Fruit fly (Drosophila melanogaster) whole organism, embryonic: ENCODE measurements around the gene kay.
A peak's percentile ranks its signal among the peaks of the same experiment; 100 is the strongest.

Source experiments
- Aef1 ChIP-seq: fragments of 200-800 bp; sonication (Bioruptor generic); IDR thresholded peaks from 3 replicates; pipeline ENCODE4 v1.3.6; 2022; ENCODE audit warnings: missing biosample characterization, missing genetic modification characterization
- BEAF-32 ChIP-seq: fragments of 200-800 bp; sonication (Bioruptor generic); optimal IDR thresholded peaks from 3 replicates; lab custom pipeline; 2017; ENCODE audit warnings: missing biosample characterization, missing genetic modification characterization, mild to moderate bottlenecking, moderate library complexity, missing genetic modification reagents
- Bgb ChIP-seq: fragments of 200-800 bp; sonication (Bioruptor generic); IDR thresholded peaks from 2 replicates; pipeline ENCODE4 v1.3.6; 2022; ENCODE audit warnings: missing biosample characterization, missing genetic modification characterization; ENCODE audit not compliant: partially characterized antibody
- CG10209 ChIP-seq: fragments of 200-800 bp; sonication (Bioruptor generic); optimal IDR thresholded peaks from 3 replicates; lab custom pipeline; 2017; ENCODE audit warnings: missing biosample characterization, mild to moderate bottlenecking, missing genetic modification characterization, missing genetic modification reagents
- CG1024 ChIP-seq: fragments of 200-800 bp; sonication (Bioruptor generic); IDR thresholded peaks from 2 replicates; pipeline ENCODE4 v1.3.6; 2022; ENCODE audit warnings: missing biosample characterization, missing genetic modification characterization
- CG11247 ChIP-seq: fragments of 200-800 bp; sonication (Bioruptor generic); IDR thresholded peaks from 2 replicates; pipeline ENCODE4 v1.3.6; 2022; ENCODE audit warnings: missing biosample characterization, missing genetic modification characterization
- CG11695 ChIP-seq: fragments of 200-800 bp; sonication (Bioruptor generic); IDR thresholded peaks from 3 replicates; pipeline ENCODE4 v1.3.6; 2022; ENCODE audit warnings: missing biosample characterization, missing genetic modification characterization
- CG12104 ChIP-seq: fragments of 200-800 bp; sonication (Bioruptor generic); optimal IDR thresholded peaks from 3 replicates; lab custom pipeline; 2016; ENCODE audit warnings: missing biosample characterization, missing genetic modification characterization
- CG12769 ChIP-seq: fragments of 200-800 bp; sonication (Bioruptor generic); optimal IDR thresholded peaks from 2 replicates; lab custom pipeline; 2019; ENCODE audit warnings: missing biosample characterization, mild to moderate bottlenecking, missing genetic modification characterization, moderate library complexity
- CG15514 ChIP-seq: fragments of 200-800 bp; sonication (Bioruptor generic); optimal IDR thresholded peaks from 3 replicates; lab custom pipeline; 2017; ENCODE audit warnings: missing biosample characterization, missing genetic modification characterization, mild to moderate bottlenecking, moderate library complexity, missing genetic modification reagents
- CG16779 ChIP-seq: fragments of 200-800 bp; sonication (Bioruptor generic); IDR thresholded peaks from 2 replicates; pipeline ENCODE4 v1.3.6; 2022; ENCODE audit warnings: missing biosample characterization, missing genetic modification characterization
- CG16863 ChIP-seq: fragments of 200-800 bp; sonication (Bioruptor generic); optimal IDR thresholded peaks from 3 replicates; lab custom pipeline; 2016; ENCODE audit warnings: missing biosample characterization, missing genetic modification characterization
- CG17912 ChIP-seq: fragments of 200-800 bp; sonication (Bioruptor generic); optimal IDR thresholded peaks from 2 replicates; lab custom pipeline; 2018; ENCODE audit warnings: missing biosample characterization, mild to moderate bottlenecking, missing genetic modification characterization
- CG1792 ChIP-seq: fragments of 200-800 bp; sonication (Bioruptor generic); optimal IDR thresholded peaks from 2 replicates; lab custom pipeline; 2016; ENCODE audit warnings: missing biosample characterization, missing genetic modification characterization
- CG2120 ChIP-seq: fragments of 200-800 bp; sonication (Bioruptor generic); optimal IDR thresholded peaks from 3 replicates; lab custom pipeline; 2016; ENCODE audit warnings: missing biosample characterization, missing genetic modification characterization
- CG31441 ChIP-seq: fragments of 200-800 bp; sonication (Bioruptor generic); IDR thresholded peaks from 2 replicates; pipeline ENCODE4 v1.3.6; 2022; ENCODE audit warnings: missing biosample characterization, missing genetic modification characterization
- CG34376 ChIP-seq: fragments of 200-800 bp; sonication (Bioruptor generic); optimal IDR thresholded peaks from 2 replicates; lab custom pipeline; 2018; ENCODE audit warnings: missing biosample characterization, mild to moderate bottlenecking, missing genetic modification characterization
- CG34422 ChIP-seq: fragments of 200-800 bp; sonication (Bioruptor generic); IDR thresholded peaks from 3 replicates; pipeline ENCODE4 v1.3.6; 2022; ENCODE audit warnings: missing biosample characterization, missing genetic modification characterization
- CG3726 ChIP-seq: fragments of 200-800 bp; sonication (Bioruptor generic); IDR thresholded peaks from 3 replicates; pipeline ENCODE4, ENCODE4 v1.3.6; 2022; ENCODE audit warnings: missing biosample characterization, missing genetic modification characterization
- CG3847 ChIP-seq: fragments of 200-800 bp; sonication (Bioruptor generic); IDR thresholded peaks from 2 replicates; pipeline ENCODE4 v1.3.6; 2022; ENCODE audit warnings: missing biosample characterization, missing genetic modification characterization
- CG42726 ChIP-seq: fragments of 200-800 bp; sonication (Bioruptor generic); IDR thresholded peaks from 2 replicates; pipeline ENCODE4 v1.3.6; 2022; ENCODE audit warnings: missing biosample characterization, missing genetic modification characterization; ENCODE audit not compliant: partially characterized antibody
- CG4282 ChIP-seq: fragments of 200-800 bp; sonication (Bioruptor generic); optimal IDR thresholded peaks from 2 replicates; lab custom pipeline; 2016; ENCODE audit warnings: missing biosample characterization, missing genetic modification characterization
- CG4617 ChIP-seq: fragments of 200-800 bp; sonication (Bioruptor generic); optimal IDR thresholded peaks from 3 replicates; lab custom pipeline; 2016; ENCODE audit warnings: missing biosample characterization, missing genetic modification characterization, borderline replicate concordance
- CG7745 ChIP-seq: fragments of 200-800 bp; sonication (Bioruptor generic); optimal IDR thresholded peaks from 2 replicates; lab custom pipeline; 2018; ENCODE audit warnings: missing biosample characterization, mild to moderate bottlenecking, missing genetic modification characterization, moderate library complexity
- Deaf1 ChIP-seq: fragments of 200-800 bp; optimal IDR thresholded peaks from 3 replicates; lab custom pipeline; 2019; ENCODE audit warnings: missing biosample characterization, mild to moderate bottlenecking, missing genetic modification characterization, moderate library complexity
- Dek ChIP-seq: fragments of 200-800 bp; sonication (Bioruptor generic); optimal IDR thresholded peaks from 3 replicates; lab custom pipeline; 2019; ENCODE audit warnings: missing biosample characterization, mild to moderate bottlenecking, missing genetic modification characterization, moderate library complexity
- NK7.1 ChIP-seq: fragments of 200-800 bp; sonication (Bioruptor generic); optimal IDR thresholded peaks from 3 replicates; lab custom pipeline; 2016; ENCODE audit warnings: missing biosample characterization, missing genetic modification characterization
- Pdp1 ChIP-seq, 2 experiments: fragments of 200-800 bp; sonication (Bioruptor generic); optimal IDR thresholded peaks; 3 replicates each; lab custom pipeline; 2016; ENCODE audit warnings: missing biosample characterization in 2 of 2, missing genetic modification characterization in 2 of 2, mild to moderate bottlenecking in 1 of 2, moderate library complexity in 1 of 2
- Trl ChIP-seq, 3 experiments: fragments of >200 bp in 2 of 3; fragments of 200-800 bp in 1 of 3; sonication (Bioruptor generic) in 1 of 3; optimal IDR thresholded peaks; 2 replicates in 1 of 3; 3 replicates in 2 of 3; lab custom pipeline; 2016 to 2017; ENCODE audit warnings: missing biosample characterization in 1 of 3, missing genetic modification characterization in 1 of 3
- ap ChIP-seq: fragments of 200-800 bp; sonication (Bioruptor generic); IDR thresholded peaks from 2 replicates; pipeline ENCODE4 v1.3.6; 2022; ENCODE audit warnings: missing biosample characterization, missing genetic modification characterization
- ato ChIP-seq: fragments of 200-800 bp; sonication (Bioruptor generic); IDR thresholded peaks from 2 replicates; pipeline ENCODE4 v1.3.6; 2022; ENCODE audit warnings: missing biosample characterization, missing genetic modification characterization; ENCODE audit not compliant: partially characterized antibody
- az2 ChIP-seq: fragments of 200-800 bp; sonication (Bioruptor generic); optimal IDR thresholded peaks from 3 replicates; lab custom pipeline; 2016; ENCODE audit warnings: missing biosample characterization, missing genetic modification characterization
- cg ChIP-seq: fragments of 200-800 bp; sonication (Bioruptor generic); optimal IDR thresholded peaks from 3 replicates; lab custom pipeline; 2019; ENCODE audit warnings: missing biosample characterization, mild to moderate bottlenecking, missing genetic modification characterization, moderate library complexity
- crol ChIP-seq: fragments of 200-800 bp; sonication (Bioruptor generic); IDR thresholded peaks from 2 replicates; pipeline ENCODE4 v1.3.6; 2022; ENCODE audit warnings: missing biosample characterization, missing genetic modification characterization
- dysf ChIP-seq: fragments of 200-800 bp; sonication (Bioruptor generic); IDR thresholded peaks from 3 replicates; pipeline ENCODE4 v1.3.6; 2022; ENCODE audit warnings: missing biosample characterization, missing genetic modification characterization
- exex ChIP-seq: fragments of 200-800 bp; sonication (Bioruptor generic); optimal IDR thresholded peaks from 4 replicates; lab custom pipeline; 2018; ENCODE audit warnings: missing biosample characterization, mild to moderate bottlenecking, missing genetic modification characterization, moderate library complexity
- grn ChIP-seq: fragments of 200-800 bp; sonication (Bioruptor generic); optimal IDR thresholded peaks from 3 replicates; lab custom pipeline; 2017; ENCODE audit warnings: missing biosample characterization, missing genetic modification characterization
- gsb-n ChIP-seq: fragments of 200-800 bp; sonication (Bioruptor generic); optimal IDR thresholded peaks from 3 replicates; lab custom pipeline; 2018; ENCODE audit warnings: missing biosample characterization, mild to moderate bottlenecking, missing genetic modification characterization
- inv ChIP-seq: fragments of 200-800 bp; sonication (Bioruptor generic); IDR thresholded peaks from 2 replicates; pipeline ENCODE4 v1.3.6; 2022; ENCODE audit warnings: missing biosample characterization, missing genetic modification characterization; ENCODE audit not compliant: partially characterized antibody
- kay ChIP-seq: fragments of 200-800 bp; sonication (Bioruptor generic); optimal IDR thresholded peaks from 2 replicates; lab custom pipeline; 2016; ENCODE audit warnings: missing biosample characterization, missing genetic modification characterization
- rib ChIP-seq: fragments of 200-800 bp; sonication (Bioruptor generic); IDR thresholded peaks from 2 replicates; pipeline ENCODE4 v1.3.6; 2022; ENCODE audit warnings: missing biosample characterization, missing genetic modification characterization
- run ChIP-seq: fragments of 200-800 bp; sonication (Bioruptor generic); optimal IDR thresholded peaks from 3 replicates; lab custom pipeline; 2018; ENCODE audit warnings: missing biosample characterization, mild to moderate bottlenecking, missing genetic modification characterization
- sd ChIP-seq: fragments of 200-800 bp; sonication (Bioruptor generic); optimal IDR thresholded peaks from 3 replicates; lab custom pipeline; 2018; ENCODE audit warnings: missing biosample characterization, mild to moderate bottlenecking, missing genetic modification characterization, moderate library complexity
- sima ChIP-seq: fragments of 200-800 bp; sonication (Bioruptor generic); optimal IDR thresholded peaks from 2 replicates; lab custom pipeline; 2016; ENCODE audit warnings: missing biosample characterization, missing genetic modification characterization
- tap ChIP-seq: fragments of 200-800 bp; optimal IDR thresholded peaks from 3 replicates; lab custom pipeline; 2019; ENCODE audit warnings: missing biosample characterization, mild to moderate bottlenecking, missing genetic modification characterization, moderate library complexity
- trem ChIP-seq: fragments of 200-800 bp; optimal IDR thresholded peaks from 3 replicates; lab custom pipeline; 2019; ENCODE audit warnings: missing biosample characterization, mild to moderate bottlenecking, missing genetic modification characterization, moderate library complexity
- vvl ChIP-seq: fragments of 200-800 bp; sonication (Bioruptor generic); IDR thresholded peaks from 2 replicates; pipeline ENCODE4 v1.3.6; 2022; ENCODE audit warnings: missing biosample characterization, missing genetic modification characterization
- z ChIP-seq: fragments of 200-800 bp; sonication (Bioruptor generic); IDR thresholded peaks from 3 replicates; pipeline ENCODE4 v1.3.6; 2022; ENCODE audit warnings: missing biosample characterization, missing genetic modification characterization

kay gene

DNA sequence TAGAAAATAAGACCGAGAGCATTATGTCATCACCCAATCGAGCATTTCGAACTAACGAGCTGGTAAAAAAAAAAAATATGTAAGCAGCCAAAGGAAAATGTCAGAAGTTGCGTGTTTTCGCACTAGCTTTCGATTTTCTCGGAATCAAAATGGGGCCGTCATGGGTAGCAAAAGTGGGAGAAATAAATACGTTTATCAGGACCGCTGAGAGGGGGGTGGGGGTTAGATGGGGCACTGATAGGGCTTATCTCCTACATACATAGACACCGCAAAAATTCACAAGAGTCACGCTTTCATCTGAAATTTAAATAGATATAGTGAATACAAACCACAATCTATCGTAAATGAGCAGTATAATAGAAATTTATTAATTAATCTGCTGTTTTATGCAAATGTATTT, 11.4 kb downstream of the kay start:
- TF ChIP-seq CG2120 (GFP tag; lab: Kevin White, UChicago) (no peak), CG7745 (tag; lab: Kevin White, UChicago) (no peak), CG16779 (no peak), Pdp1 (GFP tag; optimal IDR thresholded peaks at IDR 0.05; lab: Kevin White, UChicago) (peak in 1 of 2 experiments; percentile 70), exex (tag; lab: Kevin White, UChicago) (peak; percentile 33), CG1792 (no peak), crol (peak; percentile 65), run (tag; lab: Kevin White, UChicago) (no peak), BEAF-32 (GFP tag; lab: Kevin White, UChicago) (no peak), az2 (GFP tag; lab: Kevin White, UChicago) (no peak), grn (GFP tag; lab: Kevin White, UChicago) (peak; percentile 52), vvl (GFP tag; lab: Robert Waterston, UW) (0 out of 2 replicates have a peak, but pooled peaks have one; percentile 6), ap (no peak)

DNA sequence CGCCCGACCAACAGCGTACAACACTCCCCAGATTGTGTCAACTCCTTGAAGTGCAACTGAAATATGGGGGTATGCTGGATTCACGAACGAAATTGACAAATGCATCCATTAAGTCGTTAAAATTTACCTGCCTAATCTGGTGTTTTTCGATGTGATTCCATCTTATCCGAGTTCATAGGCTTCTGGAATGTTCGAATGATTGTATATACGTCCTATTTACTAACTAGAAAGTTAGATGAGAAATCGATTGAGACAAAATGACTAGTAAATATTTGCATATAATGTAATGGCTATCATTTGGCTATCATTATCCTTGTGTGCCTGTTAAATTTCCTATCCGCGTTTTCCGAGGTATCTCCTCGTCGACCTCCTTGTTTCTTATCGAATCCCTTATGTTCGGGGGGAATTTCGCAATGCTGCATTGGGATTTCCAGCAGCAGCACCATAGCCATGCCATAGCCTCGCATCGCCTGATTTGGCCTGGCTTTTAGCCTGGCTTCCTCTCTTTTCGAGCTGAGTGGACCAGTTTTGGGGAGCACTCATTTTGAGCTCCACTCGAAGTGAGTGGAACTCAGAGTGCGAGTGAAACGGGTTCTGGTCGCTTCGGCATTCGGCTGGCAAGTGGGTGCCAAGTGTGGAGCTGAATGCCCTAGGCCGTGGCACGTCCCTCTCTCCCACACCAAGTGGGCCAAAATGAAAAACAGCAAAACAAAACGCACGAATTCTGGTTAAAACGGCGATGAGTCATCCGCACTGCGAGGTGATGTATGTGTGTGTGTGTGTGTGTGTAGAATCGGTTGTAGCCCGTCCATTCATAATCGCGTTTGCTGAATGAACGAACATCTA, 12.6 kb downstream of the kay start:
- TF ChIP-seq tap: no peak
- peak; percentile 29 for TF ChIP-seq CG15514 (GFP tag; lab: Kevin White, UChicago)
- no peak for TF ChIP-seq CG34376
- peak; percentile 49; the same call in 1 of the 2 replicates for TF ChIP-seq rib (GFP tag; lab: Robert Waterston, UW)
- no peak for TF ChIP-seq CG3847 (GFP tag; lab: Robert Waterston, UW)
- TF ChIP-seq CG4282 (GFP tag; lab: Kevin White, UChicago): no peak
- no peak for TF ChIP-seq CG12104 (GFP tag; lab: Kevin White, UChicago)
- peak; percentile 98 for TF ChIP-seq z (GFP tag; lab: Robert Waterston, UW)
- no peak for TF ChIP-seq CG4617 (GFP tag; lab: Kevin White, UChicago)
- TF ChIP-seq CG31441: no peak
- no peak for TF ChIP-seq CG1024 (GFP tag; lab: Robert Waterston, UW)
- TF ChIP-seq CG11247 (GFP tag; lab: Robert Waterston, UW): no peak
- TF ChIP-seq cg (GFP tag; lab: Kevin White, UChicago): peak; percentile 44
- no peak for TF ChIP-seq NK7.1
- no peak for TF ChIP-seq ato (GFP tag; lab: Robert Waterston, UW)
- peak; percentile 16; the same call in 1 of the 2 replicates for TF ChIP-seq inv (GFP tag; lab: Robert Waterston, UW)
- peak; percentile 66; the same call in 1 of the 2 replicates for TF ChIP-seq Bgb (GFP tag; lab: Robert Waterston, UW)
- no peak for TF ChIP-seq CG42726 (GFP tag; lab: Robert Waterston, UW)
- no peak for TF ChIP-seq trem
- no peak for TF ChIP-seq CG16863
- no peak for TF ChIP-seq CG10209 (GFP tag; lab: Kevin White, UChicago)
- no peak for TF ChIP-seq CG17912 (GFP tag; lab: Kevin White, UChicago)
- TF ChIP-seq dysf (GFP tag; lab: Robert Waterston, UW): no peak
- no peak for TF ChIP-seq CG34422 (GFP tag; lab: Robert Waterston, UW)
- TF ChIP-seq CG3726 (GFP tag; lab: Robert Waterston, UW): no peak
- peak; percentile 5 to 29 for TF ChIP-seq Trl (optimal IDR thresholded peaks at IDR 0.05; lab: Kevin White, UChicago)
- no peak for TF ChIP-seq Trl (GFP tag; optimal IDR thresholded peaks at IDR 0.05; lab: Kevin White, UChicago)
- TF ChIP-seq kay: peak; percentile 96
- TF ChIP-seq sima (GFP tag; lab: Kevin White, UChicago): no peak
- TF ChIP-seq Aef1 (GFP tag; lab: Robert Waterston, UW): no peak
- TF ChIP-seq CG11695 (GFP tag; lab: Robert Waterston, UW): no peak
- TF ChIP-seq Dek (tag; lab: Kevin White, UChicago): no peak
- TF ChIP-seq sd (tag; lab: Kevin White, UChicago): peak; percentile 67
- TF ChIP-seq gsb-n (tag; lab: Kevin White, UChicago): no peak
- peak; percentile 69 for TF ChIP-seq CG12769 (tag; lab: Kevin White, UChicago)
- TF ChIP-seq Deaf1 (tag; lab: Kevin White, UChicago): peak; percentile 54
